Worm (Caenorhabditis elegans) whole organism, midembryonic: ENCODE measurements around the gene gpr-2.

Experiments used
- T22C8.4 ChIP-seq: fragments of 200-800 bp; sonication (Bioruptor generic); IDR thresholded peaks from 2 replicates; pipeline ENCODE4 v1.3.6; 2022; ENCODE audit warnings: missing genetic modification characterization, missing compliant biosample characterization
- cog-1 ChIP-seq: sonication (generic microtip); optimal IDR thresholded peaks from 2 replicates; lab custom pipeline; 2016; ENCODE audit warnings: missing genetic modification characterization, missing compliant biosample characterization
- klf-2 ChIP-seq: fragments of 200-800 bp; sonication (Bioruptor generic); conservative IDR thresholded peaks from 2 replicates; pipeline ENCODE4 v1.3.6; 2022; ENCODE audit warnings: missing genetic modification reagents, missing genetic modification characterization, missing compliant biosample characterization
- ztf-29 ChIP-seq: fragments of 200-800 bp; sonication (Bioruptor generic); IDR thresholded peaks from 2 replicates; pipeline ENCODE4 v1.3.6; 2022; ENCODE audit warnings: missing genetic modification reagents, missing genetic modification characterization, missing compliant biosample characterization

DNA sequence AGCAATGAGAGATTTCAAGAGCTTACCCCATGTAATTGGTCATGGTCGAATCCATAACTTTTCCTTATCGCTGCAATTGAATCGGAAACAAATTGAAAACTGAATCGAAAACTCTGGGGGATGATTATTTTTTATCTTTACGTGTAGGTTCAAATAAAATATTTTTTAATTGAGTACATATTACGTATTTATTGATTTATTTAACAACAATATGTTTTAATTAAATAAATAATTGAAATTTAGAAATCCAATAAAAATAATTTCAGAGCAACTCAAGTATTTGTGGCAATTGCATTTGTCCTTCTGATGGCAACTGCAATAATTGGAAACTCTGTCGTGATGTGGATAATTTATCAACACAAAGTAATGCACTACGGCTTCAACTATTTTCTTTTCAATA is 7.4 kb downstream of the gpr-2 start, which contains the start of gene C38C10.3:
- no peak for TF ChIP-seq T22C8.4 (GFP tag; lab: Robert Waterston, UW)
- no peak for TF ChIP-seq cog-1 (tag; lab: Kevin White, UChicago)
- no peak for TF ChIP-seq ztf-29
- TF ChIP-seq klf-2 (GFP tag; lab: Robert Waterston, UW), result no peak
